Worm (Caenorhabditis elegans) whole organism, mixed stage, embryonic: ENCODE measurements around the gene pnn-1.

ENCODE experiments used
- M03D4.4 ChIP-seq: sonication (generic microtip); optimal IDR thresholded peaks from 2 replicates; lab custom pipeline; 2017; ENCODE audit warnings: mild to moderate bottlenecking, missing genetic modification characterization, missing compliant biosample characterization
- bed-3 ChIP-seq: fragments of 200-800 bp; sonication (Bioruptor generic); optimal IDR thresholded peaks from 3 replicates; lab custom pipeline; 2018; ENCODE audit warnings: mild to moderate bottlenecking, missing genetic modification characterization, moderate library complexity, missing compliant biosample characterization
- blmp-1 ChIP-seq: fragments of 150-350 bp; optimal IDR thresholded peaks from 2 replicates; lab custom pipeline; 2014; ENCODE audit warnings: missing biosample characterization, missing genetic modification characterization
- ceh-39 ChIP-seq: fragments of 150-350 bp; optimal IDR thresholded peaks from 2 replicates; lab custom pipeline; 2014; ENCODE audit warnings: missing biosample characterization, missing genetic modification characterization
- ceh-43 ChIP-seq: fragments of 200-800 bp; sonication (Bioruptor generic); optimal IDR thresholded peaks from 2 replicates; lab custom pipeline; 2018; ENCODE audit warnings: mild to moderate bottlenecking, missing genetic modification characterization, moderate library complexity, missing compliant biosample characterization
- ceh-83 ChIP-seq: fragments of 200-800 bp; sonication (Bioruptor generic); optimal IDR thresholded peaks from 2 replicates; lab custom pipeline; 2018; ENCODE audit warnings: mild to moderate bottlenecking, missing genetic modification characterization, missing compliant biosample characterization
- ces-1 ChIP-seq: fragments of 150-350 bp; optimal IDR thresholded peaks from 2 replicates; lab custom pipeline; 2014; ENCODE audit warnings: missing biosample characterization, missing genetic modification reagents, missing genetic modification characterization
- cnd-1 ChIP-seq: fragments of 200-800 bp; sonication (Bioruptor generic); optimal IDR thresholded peaks from 2 replicates; lab custom pipeline; 2018; ENCODE audit warnings: mild to moderate bottlenecking, missing genetic modification characterization, missing compliant biosample characterization
- drap-1 ChIP-seq: fragments of 200-800 bp; sonication (Bioruptor generic); optimal IDR thresholded peaks from 3 replicates; lab custom pipeline; 2018; ENCODE audit warnings: mild to moderate bottlenecking, missing genetic modification characterization, missing compliant biosample characterization
- elt-1 ChIP-seq: sonication (generic microtip); optimal IDR thresholded peaks from 2 replicates; lab custom pipeline; 2017; ENCODE audit warnings: missing genetic modification characterization, mild to moderate bottlenecking, missing compliant biosample characterization, antibody characterized with exemption, moderate library complexity, borderline replicate concordance; ENCODE audit not compliant: insufficient read depth
- elt-3 ChIP-seq: fragments of 150-350 bp; optimal IDR thresholded peaks from 2 replicates; lab custom pipeline; 2014; ENCODE audit warnings: missing biosample characterization, missing genetic modification characterization
- flh-1 ChIP-seq: fragments of 200-800 bp; sonication (Bioruptor generic); optimal IDR thresholded peaks from 2 replicates; lab custom pipeline; 2018; ENCODE audit warnings: mild to moderate bottlenecking, missing genetic modification characterization, moderate library complexity, missing compliant biosample characterization
- ham-2 ChIP-seq: fragments of 200-800 bp; sonication (Bioruptor generic); optimal IDR thresholded peaks from 2 replicates; lab custom pipeline; 2018; ENCODE audit warnings: mild to moderate bottlenecking, missing genetic modification characterization, missing compliant biosample characterization
- hlh-1 ChIP-seq: fragments of 150-350 bp; optimal IDR thresholded peaks from 2 replicates; lab custom pipeline; 2014; ENCODE audit warnings: missing biosample characterization, missing genetic modification reagents, missing genetic modification characterization
- lin-13 ChIP-seq: fragments of 150-350 bp; optimal IDR thresholded peaks from 2 replicates; lab custom pipeline; 2014; ENCODE audit warnings: missing biosample characterization, missing genetic modification characterization
- lsy-2 ChIP-seq: fragments of 150-350 bp; optimal IDR thresholded peaks from 2 replicates; lab custom pipeline; 2014; ENCODE audit warnings: missing biosample characterization, missing genetic modification characterization
- mab-5 ChIP-seq: fragments of 150-350 bp; optimal IDR thresholded peaks from 2 replicates; lab custom pipeline; 2014; ENCODE audit warnings: missing biosample characterization, missing genetic modification characterization
- mls-2 ChIP-seq: sonication (generic microtip); optimal IDR thresholded peaks from 2 replicates; lab custom pipeline; 2016; ENCODE audit warnings: mild to moderate bottlenecking, missing genetic modification characterization, moderate library complexity, missing compliant biosample characterization
- nhr-12 ChIP-seq: fragments of 150-350 bp; optimal IDR thresholded peaks from 2 replicates; lab custom pipeline; 2014; ENCODE audit warnings: missing biosample characterization, missing genetic modification characterization
- nhr-2 ChIP-seq: fragments of 150-350 bp; optimal IDR thresholded peaks from 2 replicates; lab custom pipeline; 2014; ENCODE audit warnings: missing biosample characterization, missing genetic modification characterization
- nhr-237 ChIP-seq: fragments of 150-350 bp; optimal IDR thresholded peaks from 2 replicates; lab custom pipeline; 2014; ENCODE audit warnings: missing biosample characterization, missing genetic modification characterization
- nhr-28 ChIP-seq: fragments of 150-350 bp; optimal IDR thresholded peaks from 2 replicates; lab custom pipeline; 2014; ENCODE audit warnings: missing biosample characterization, missing genetic modification characterization
- nhr-76 ChIP-seq: sonication (generic microtip); optimal IDR thresholded peaks from 2 replicates; lab custom pipeline; 2017; ENCODE audit warnings: missing biosample characterization, missing genetic modification characterization
- pha-4 ChIP-seq: fragments of 150-350 bp; optimal IDR thresholded peaks from 2 replicates; lab custom pipeline; 2018; ENCODE audit warnings: missing biosample characterization, missing genetic modification reagents, missing genetic modification characterization
- sem-2 ChIP-seq: fragments of 200-800 bp; sonication (Bioruptor generic); optimal IDR thresholded peaks from 2 replicates; lab custom pipeline; 2018; ENCODE audit warnings: mild to moderate bottlenecking, missing genetic modification characterization, missing compliant biosample characterization
- sptf-1 ChIP-seq: sonication (generic microtip); optimal IDR thresholded peaks from 2 replicates; lab custom pipeline; 2017; ENCODE audit warnings: mild to moderate bottlenecking, missing genetic modification characterization, moderate library complexity, missing compliant biosample characterization
- tbx-8 ChIP-seq: fragments of 200-800 bp; sonication (Bioruptor generic); optimal IDR thresholded peaks from 2 replicates; lab custom pipeline; 2018; ENCODE audit warnings: mild to moderate bottlenecking, missing genetic modification characterization, moderate library complexity, missing compliant biosample characterization
- unc-120 ChIP-seq: sonication (generic microtip); optimal IDR thresholded peaks from 2 replicates; lab custom pipeline; 2017; ENCODE audit warnings: missing genetic modification characterization, missing compliant biosample characterization; ENCODE audit not compliant: poor library complexity, severe bottlenecking
- unc-39 ChIP-seq: fragments of 150-350 bp; optimal IDR thresholded peaks from 2 replicates; lab custom pipeline; 2014; ENCODE audit warnings: missing biosample characterization, missing genetic modification characterization
- unc-62 ChIP-seq: fragments of 150-350 bp; optimal IDR thresholded peaks from 2 replicates; lab custom pipeline; 2014; ENCODE audit warnings: missing biosample characterization, missing genetic modification reagents, missing genetic modification characterization
- zip-8 ChIP-seq: fragments of 150-350 bp; optimal IDR thresholded peaks from 2 replicates; lab custom pipeline; 2014; ENCODE audit warnings: missing biosample characterization, missing genetic modification characterization
- ztf-11 ChIP-seq: fragments of 150-350 bp; optimal IDR thresholded peaks from 2 replicates; lab custom pipeline; 2014; ENCODE audit warnings: missing biosample characterization, missing genetic modification characterization

Gene pnn-1

ce11 chrV:12937098-12937497 lies 33.8 kb upstream of the pnn-1 start, which contains the start of gene T16G1.6:
Gene T16G1.6, minus strand, starts transcription at chrV:12937174.
- no peak for TF ChIP-seq ceh-83 (GFP tag; lab: Kevin White, UChicago)
- TF ChIP-seq nhr-12 (tag; lab: Kevin White, UChicago) = no peak
- no peak for TF ChIP-seq elt-3 (tag; lab: Kevin White, UChicago)
- no peak for TF ChIP-seq sem-2
- TF ChIP-seq lin-13 (tag; lab: Kevin White, UChicago) = no peak
- TF ChIP-seq nhr-28 (tag; lab: Kevin White, UChicago) = no peak

ce11 chrV:12939434-12939833 lies 31.5 kb upstream of the pnn-1 start, which contains the start of gene T16G1.5:
Gene T16G1.5, minus strand, starts transcription at chrV:12939552.
- peak; percentile 39 for TF ChIP-seq zip-8 (tag; lab: Kevin White, UChicago)
- no peak for TF ChIP-seq ceh-39

DNA sequence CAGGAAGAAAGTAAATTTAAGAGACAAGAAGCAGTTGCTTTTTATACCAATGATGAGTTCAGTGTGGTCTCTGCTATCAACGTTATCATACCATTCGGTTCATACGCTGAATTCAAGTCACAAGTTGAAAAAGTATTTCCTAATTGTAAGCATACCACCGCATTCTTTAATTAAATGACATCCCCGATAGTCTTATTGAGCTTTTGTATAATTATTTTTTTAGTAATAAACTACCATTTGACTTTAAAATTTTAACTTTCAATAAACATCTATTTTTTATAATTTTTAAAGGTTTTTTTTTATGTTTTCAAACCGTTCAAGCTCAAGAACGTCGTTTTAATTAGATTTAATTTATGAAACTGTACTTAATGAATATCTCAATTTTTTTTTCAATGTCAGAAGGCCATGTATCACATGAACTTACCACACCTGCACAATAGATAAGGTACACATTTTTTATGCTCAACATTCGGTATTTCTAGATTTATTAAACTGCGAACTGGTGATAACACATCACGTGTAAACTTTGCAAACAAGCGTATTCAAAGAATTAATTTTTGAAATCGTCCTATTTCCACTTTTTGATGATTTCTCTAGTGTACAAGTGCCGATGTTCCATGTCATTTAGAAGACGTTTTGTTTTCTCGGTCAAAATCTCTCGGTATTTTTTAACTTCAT lies 29.0 kb upstream of the pnn-1 start, which contains the start of gene T16G1.4:
TSS of gene T16G1.4 (minus strand) at position 51 of the 678 bp plus-strand sequence.
- TF ChIP-seq pha-4 (no peak), blmp-1 (tag; lab: Kevin White, UChicago) (no peak), nhr-12 (tag; lab: Kevin White, UChicago) (no peak), mls-2 (tag; lab: Kevin White, UChicago) (no peak), elt-3 (tag; lab: Kevin White, UChicago) (no peak)

DNA sequence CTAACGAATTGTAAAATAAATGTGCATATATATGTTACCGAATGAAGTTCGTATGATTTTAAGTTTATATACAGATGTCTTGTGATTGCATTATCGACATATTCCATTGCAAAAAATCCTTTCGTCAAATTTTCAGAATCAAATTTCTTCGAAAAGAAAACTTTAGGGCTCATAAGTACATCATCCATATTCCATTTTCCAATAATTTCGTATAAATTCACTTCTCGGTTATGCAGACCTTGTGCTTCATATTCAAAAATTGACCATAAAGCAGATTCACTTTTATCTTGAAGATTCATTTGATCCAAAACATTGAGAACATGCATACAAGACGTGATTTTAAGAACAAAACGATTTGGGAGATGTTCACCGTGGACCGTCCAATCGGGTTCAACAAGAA lies 27.5 kb upstream of the pnn-1 start:
- TF ChIP-seq nhr-76 = no peak
- no peak for TF ChIP-seq zip-8 (tag; lab: Kevin White, UChicago)
- no peak for TF ChIP-seq lsy-2 (tag; lab: Kevin White, UChicago)
- no peak for TF ChIP-seq unc-120 (tag; lab: Kevin White, UChicago)
- TF ChIP-seq ceh-43 (GFP tag; lab: Kevin White, UChicago) = no peak
- TF ChIP-seq mls-2 (tag; lab: Kevin White, UChicago) = no peak
- no peak for TF ChIP-seq unc-39 (tag; lab: Kevin White, UChicago)
- TF ChIP-seq drap-1 (GFP tag; lab: Kevin White, UChicago) = no peak
- no peak for TF ChIP-seq sptf-1 (tag; lab: Kevin White, UChicago)
- TF ChIP-seq nhr-12 (tag; lab: Kevin White, UChicago) = no peak

ce11 chrV:12944229-12944628 lies 26.7 kb upstream of the pnn-1 start, which contains the start of gene T16G1.3:
Gene T16G1.3, minus strand, starts transcription at chrV:12944329.
- TF ChIP-seq unc-62 (GFP tag; lab: Kevin White, UChicago) = no peak
- TF ChIP-seq mab-5 (tag; lab: Kevin White, UChicago) = no peak
- TF ChIP-seq ham-2 (GFP tag; lab: Kevin White, UChicago) = no peak
- no peak for TF ChIP-seq drap-1 (GFP tag; lab: Kevin White, UChicago)
- TF ChIP-seq elt-1 (tag; lab: Kevin White, UChicago) = no peak
- TF ChIP-seq M03D4.4 (tag; lab: Kevin White, UChicago) = no peak
- TF ChIP-seq sem-2 = no peak
- no peak for TF ChIP-seq sptf-1 (tag; lab: Kevin White, UChicago)
- TF ChIP-seq bed-3 (GFP tag; lab: Kevin White, UChicago) = no peak
- TF ChIP-seq hlh-1 (tag; lab: Kevin White, UChicago) = no peak
- no peak for TF ChIP-seq tbx-8
- TF ChIP-seq cnd-1 (tag; lab: Kevin White, UChicago) = no peak
- TF ChIP-seq ces-1 (GFP tag; lab: Kevin White, UChicago) = no peak
- no peak for TF ChIP-seq blmp-1 (tag; lab: Kevin White, UChicago)
- TF ChIP-seq ztf-11 (tag; lab: Kevin White, UChicago) = no peak
- TF ChIP-seq unc-120 (tag; lab: Kevin White, UChicago) = no peak

ce11 chrV:12944775-12945174 lies 26.1 kb upstream of the pnn-1 start, which contains the start of gene grl-2:
Gene grl-2, plus strand, starts transcription at chrV:12945075.
- no peak for TF ChIP-seq ces-1 (GFP tag; lab: Kevin White, UChicago)
- TF ChIP-seq unc-39 (tag; lab: Kevin White, UChicago) = no peak
- no peak for TF ChIP-seq zip-8 (tag; lab: Kevin White, UChicago)
- no peak for TF ChIP-seq mls-2 (tag; lab: Kevin White, UChicago)
- no peak for TF ChIP-seq blmp-1 (tag; lab: Kevin White, UChicago)
- TF ChIP-seq nhr-2 (tag; lab: Kevin White, UChicago) = no peak
- no peak for TF ChIP-seq unc-120 (tag; lab: Kevin White, UChicago)
- no peak for TF ChIP-seq tbx-8
- no peak for TF ChIP-seq lsy-2 (tag; lab: Kevin White, UChicago)
- TF ChIP-seq elt-3 (tag; lab: Kevin White, UChicago) = no peak
- no peak for TF ChIP-seq ham-2 (GFP tag; lab: Kevin White, UChicago)
- no peak for TF ChIP-seq lin-13 (tag; lab: Kevin White, UChicago)
- no peak for TF ChIP-seq nhr-237 (tag; lab: Kevin White, UChicago)
- no peak for TF ChIP-seq elt-1 (tag; lab: Kevin White, UChicago)
- TF ChIP-seq cnd-1 (tag; lab: Kevin White, UChicago) = no peak
- TF ChIP-seq flh-1 = no peak
- no peak for TF ChIP-seq drap-1 (GFP tag; lab: Kevin White, UChicago)
- TF ChIP-seq hlh-1 (tag; lab: Kevin White, UChicago) = no peak
- no peak for TF ChIP-seq nhr-28 (tag; lab: Kevin White, UChicago)
